Fruit fly (Drosophila melanogaster) whole organism, embryonic: ENCODE data around the gene prtp.

ENCODE experiments used
- CG12104 ChIP-seq: fragments of 200-800 bp; sonication (Bioruptor generic); optimal IDR thresholded peaks from 3 replicates; lab custom pipeline; 2016; ENCODE audit warnings: missing biosample characterization, missing genetic modification characterization
- ERR ChIP-seq: fragments of 200-800 bp; sonication (Bioruptor generic); optimal IDR thresholded peaks from 2 replicates; lab custom pipeline; 2016; ENCODE audit warnings: missing biosample characterization, missing genetic modification characterization
- MESR4 ChIP-seq: fragments of 200-800 bp; sonication (Bioruptor generic); optimal IDR thresholded peaks from 2 replicates; lab custom pipeline; 2018; ENCODE audit warnings: missing biosample characterization, mild to moderate bottlenecking, missing genetic modification characterization, moderate library complexity
- bowl ChIP-seq: fragments of 200-800 bp; sonication (Bioruptor generic); IDR thresholded peaks from 2 replicates; pipeline ENCODE4 v1.3.6; 2022; ENCODE audit warnings: missing biosample characterization, missing genetic modification characterization
- ci ChIP-seq: fragments of 200-800 bp; sonication (Bioruptor generic); IDR thresholded peaks from 3 replicates; pipeline ENCODE4 v1.3.6; 2022; ENCODE audit warnings: missing biosample characterization, missing genetic modification characterization
- fru ChIP-seq: fragments of >200 bp; optimal IDR thresholded peaks from 2 replicates; lab custom pipeline; 2017
- ind ChIP-seq: fragments of 200-800 bp; sonication (Bioruptor generic); optimal IDR thresholded peaks from 3 replicates; lab custom pipeline; 2016; ENCODE audit warnings: missing biosample characterization, missing genetic modification characterization

DNA sequence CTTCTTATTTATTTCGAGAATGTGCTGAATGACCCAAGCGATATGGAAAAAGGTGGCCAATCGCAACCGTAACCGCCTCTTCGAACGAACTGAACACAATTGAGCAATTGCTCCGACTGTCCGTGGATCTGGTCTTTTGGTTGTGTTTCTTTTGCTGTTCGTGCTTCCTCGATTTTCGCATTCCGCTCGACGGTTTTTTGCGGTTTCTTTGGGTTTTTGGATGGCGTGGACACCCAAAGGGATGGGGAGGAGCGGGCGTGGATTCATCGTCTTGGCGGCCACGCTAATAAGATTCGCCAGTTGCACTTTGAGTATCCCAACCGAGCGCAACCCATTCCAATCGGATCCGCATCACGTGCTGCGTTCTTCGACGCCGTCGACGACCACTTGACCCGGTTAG lies 16.1 kb downstream of the prtp start, which contains the start of gene inaF-B:
- TF ChIP-seq MESR4 (GFP tag; lab: Kevin White, UChicago) = no peak
- no peak for TF ChIP-seq CG12104 (GFP tag; lab: Kevin White, UChicago)
- no peak for TF ChIP-seq ind (GFP tag; lab: Kevin White, UChicago)
- no peak for TF ChIP-seq ci (GFP tag; lab: Robert Waterston, UW)
- TF ChIP-seq fru = no peak
- no peak for TF ChIP-seq ERR
- no peak for TF ChIP-seq bowl (GFP tag; lab: Robert Waterston, UW)
